Worm (Caenorhabditis elegans) whole organism, L4/young adult: ENCODE data around the gene C50F4.1.

Experiments used
- dao-5 ChIP-seq: sonication (generic microtip); optimal IDR thresholded peaks from 2 replicates; lab custom pipeline; 2016; ENCODE audit warnings: missing genotype, missing genetic modification characterization, moderate library complexity, missing compliant biosample characterization
- him-1 ChIP-seq: sonication (generic microtip); optimal IDR thresholded peaks from 2 replicates; lab custom pipeline; 2016; ENCODE audit warnings: missing genotype, missing genetic modification reagents, missing genetic modification characterization, missing compliant biosample characterization

- TF ChIP-seq him-1 (tag; lab: Kevin White, UChicago) (no peak), dao-5 (no peak)
Measured at ce11 chrV:9541506-9541905, 14.9 kb downstream of the C50F4.1 start, which contains the start of gene C50F4.16.
